Worm (Caenorhabditis elegans) whole organism, young adult: ENCODE results near the gene dgk-4.

ENCODE experiments used
- F22D6.2 ChIP-seq: sonication (generic microtip); optimal IDR thresholded peaks from 2 replicates; lab custom pipeline; 2016; ENCODE audit warnings: mild to moderate bottlenecking, missing genetic modification characterization, missing compliant biosample characterization
- F49E8.2 ChIP-seq: sonication (generic microtip); optimal IDR thresholded peaks from 3 replicates; lab custom pipeline; 2017; ENCODE audit warnings: missing genetic modification characterization, mild to moderate bottlenecking, missing compliant biosample characterization, antibody characterized with exemption, moderate library complexity; ENCODE audit not compliant: insufficient read depth
- F57A8.1 ChIP-seq: fragments of 200-800 bp; sonication (Bioruptor generic); optimal IDR thresholded peaks from 2 replicates; lab custom pipeline; 2018; ENCODE audit warnings: mild to moderate bottlenecking, missing genetic modification characterization, moderate library complexity, missing compliant biosample characterization
- T26A5.8 ChIP-seq: sonication (generic microtip); optimal IDR thresholded peaks from 2 replicates; lab custom pipeline; 2016; ENCODE audit warnings: missing genetic modification characterization, missing compliant biosample characterization
- Y53G8AR.9 ChIP-seq: fragments of 200-800 bp; sonication (Bioruptor generic); conservative IDR thresholded peaks from 2 replicates; pipeline ENCODE4 v1.3.6; 2022; ENCODE audit warnings: missing genetic modification reagents, missing genetic modification characterization, missing compliant biosample characterization
- Y67H2A.10 ChIP-seq: fragments of 200-800 bp; sonication (Bioruptor generic); conservative IDR thresholded peaks from 2 replicates; pipeline ENCODE4 v1.3.6; 2022; ENCODE audit warnings: missing genetic modification reagents, missing genetic modification characterization, missing compliant biosample characterization
- ccch-3 ChIP-seq: fragments of 200-800 bp; sonication (Bioruptor generic); optimal IDR thresholded peaks from 2 replicates; lab custom pipeline; 2018; ENCODE audit warnings: mild to moderate bottlenecking, missing genetic modification characterization, missing compliant biosample characterization
- cebp-1 ChIP-seq, 2 experiments: fragments of 200-800 bp in 1 of 2; sonication (Bioruptor generic) in 1 of 2; sonication (generic microtip) in 1 of 2; IDR thresholded peaks in 1 of 2; optimal IDR thresholded peaks in 1 of 2; 2 replicates each; pipeline versions ENCODE4 v1.3.6 to Lab custom; 2017 to 2022; ENCODE audit warnings: missing compliant biosample characterization in 2 of 2, missing genetic modification characterization in 2 of 2, mild to moderate bottlenecking in 1 of 2, missing genetic modification reagents in 1 of 2, moderate library complexity in 1 of 2
- cebp-2 ChIP-seq: fragments of 200-800 bp; sonication (Bioruptor generic); IDR thresholded peaks from 2 replicates; pipeline ENCODE4 v1.3.6; 2022; ENCODE audit warnings: missing genetic modification characterization, missing compliant biosample characterization
- ceh-27 ChIP-seq: fragments of 200-800 bp; sonication (Bioruptor generic); optimal IDR thresholded peaks from 2 replicates; lab custom pipeline; 2018; ENCODE audit warnings: mild to moderate bottlenecking, missing genetic modification characterization, moderate library complexity, missing compliant biosample characterization
- ceh-58 ChIP-seq: fragments of 200-800 bp; sonication (Bioruptor generic); IDR thresholded peaks from 2 replicates; pipeline ENCODE4 v1.3.6; 2022; ENCODE audit warnings: missing genetic modification characterization, missing compliant biosample characterization
- dox-1 ChIP-seq: fragments of 200-800 bp; sonication (Bioruptor generic); IDR thresholded peaks from 2 replicates; pipeline ENCODE4 v1.3.6; 2022; ENCODE audit warnings: missing genetic modification reagents, missing genetic modification characterization, missing compliant biosample characterization
- ekl-4 ChIP-seq: fragments of 200-800 bp; sonication (Bioruptor generic); IDR thresholded peaks from 2 replicates; pipeline ENCODE4 v1.3.6; 2022; ENCODE audit warnings: missing genetic modification reagents, missing genetic modification characterization, missing compliant biosample characterization
- ets-4 ChIP-seq: fragments of 200-800 bp; sonication (Bioruptor generic); optimal IDR thresholded peaks from 2 replicates; lab custom pipeline; 2018; ENCODE audit warnings: mild to moderate bottlenecking, missing genetic modification characterization, missing compliant biosample characterization
- fkh-3 ChIP-seq: sonication (generic microtip); optimal IDR thresholded peaks from 2 replicates; lab custom pipeline; 2016; ENCODE audit warnings: mild to moderate bottlenecking, missing genetic modification characterization, missing compliant biosample characterization
- hlh-12 ChIP-seq: sonication (generic microtip); optimal IDR thresholded peaks from 2 replicates; lab custom pipeline; 2016; ENCODE audit warnings: missing genetic modification characterization, missing compliant biosample characterization
- hlh-26 ChIP-seq: fragments of 200-800 bp; sonication (Bioruptor generic); conservative IDR thresholded peaks from 2 replicates; pipeline ENCODE4 v1.3.6; 2022; ENCODE audit warnings: missing genetic modification reagents, missing genetic modification characterization, missing compliant biosample characterization
- hmg-20 ChIP-seq: fragments of 200-800 bp; sonication (Bioruptor generic); IDR thresholded peaks from 2 replicates; pipeline ENCODE4 v1.3.6; 2022; ENCODE audit warnings: missing genetic modification reagents, missing genetic modification characterization, missing compliant biosample characterization
- let-607 ChIP-seq, 2 experiments: fragments of 200-800 bp in 1 of 2; sonication (Bioruptor generic) in 1 of 2; sonication (generic microtip) in 1 of 2; optimal IDR thresholded peaks; 2 replicates each; lab custom pipeline; 2016 to 2018; ENCODE audit warnings: mild to moderate bottlenecking in 2 of 2, missing compliant biosample characterization in 2 of 2, missing genetic modification characterization in 2 of 2, moderate library complexity in 2 of 2, missing genotype in 1 of 2
- lsy-27 ChIP-seq: sonication (generic microtip); optimal IDR thresholded peaks from 2 replicates; lab custom pipeline; 2017; ENCODE audit warnings: missing genetic modification characterization, mild to moderate bottlenecking, missing compliant biosample characterization, antibody characterized with exemption, missing genotype, borderline replicate concordance; ENCODE audit not compliant: insufficient read depth
- mcd-1 ChIP-seq: fragments of 200-800 bp; sonication (Bioruptor generic); IDR thresholded peaks from 2 replicates; pipeline ENCODE4 v1.3.6; 2022; ENCODE audit warnings: missing genetic modification reagents, missing genetic modification characterization, missing compliant biosample characterization
- mes-4 ChIP-seq: sonication (generic microtip); optimal IDR thresholded peaks from 2 replicates; lab custom pipeline; 2016; ENCODE audit warnings: missing genotype, missing genetic modification characterization, missing compliant biosample characterization
- nfya-1 ChIP-seq: sonication (generic microtip); optimal IDR thresholded peaks from 2 replicates; lab custom pipeline; 2017; ENCODE audit warnings: antibody characterized with exemption, missing compliant biosample characterization, missing genetic modification characterization, borderline replicate concordance; ENCODE audit not compliant: insufficient read depth
- nhr-27 ChIP-seq: fragments of 200-800 bp; sonication (Bioruptor generic); optimal IDR thresholded peaks from 2 replicates; lab custom pipeline; 2018; ENCODE audit warnings: mild to moderate bottlenecking, missing genetic modification characterization, moderate library complexity, missing compliant biosample characterization
- nhr-80 ChIP-seq: sonication (generic microtip); optimal IDR thresholded peaks from 2 replicates; lab custom pipeline; 2016; ENCODE audit warnings: missing genetic modification characterization, missing compliant biosample characterization
- rpc-1 ChIP-seq, 2 experiments: fragments of 150-350 bp in 1 of 2; sonication (generic microtip) in 1 of 2; optimal IDR thresholded peaks; 2 replicates each; lab custom pipeline; 2014 to 2018; ENCODE audit warnings: missing biosample characterization in 1 of 2, missing genetic modification characterization in 1 of 2, missing genetic modification reagents in 1 of 2, missing genotype in 1 of 2
- sdz-38 ChIP-seq: sonication (generic microtip); optimal IDR thresholded peaks from 2 replicates; lab custom pipeline; 2016; ENCODE audit warnings: missing genotype, missing genetic modification characterization, missing compliant biosample characterization
- sptf-2 ChIP-seq: fragments of 200-800 bp; sonication (Bioruptor generic); optimal IDR thresholded peaks from 2 replicates; lab custom pipeline; 2018; ENCODE audit warnings: mild to moderate bottlenecking, missing genetic modification characterization, missing compliant biosample characterization
- tbp1 ChIP-seq: fragments of 200-800 bp; sonication (Bioruptor generic); optimal IDR thresholded peaks from 2 replicates; lab custom pipeline; 2018; ENCODE audit warnings: mild to moderate bottlenecking, missing genetic modification characterization, missing compliant biosample characterization
- tlf-1 ChIP-seq: fragments of 200-800 bp; sonication (Bioruptor generic); optimal IDR thresholded peaks from 2 replicates; lab custom pipeline; 2018; ENCODE audit warnings: mild to moderate bottlenecking, missing genetic modification characterization, missing compliant biosample characterization
- unc-130 ChIP-seq: sonication (generic microtip); optimal IDR thresholded peaks from 2 replicates; lab custom pipeline; 2016; ENCODE audit warnings: missing genetic modification reagents, missing genetic modification characterization, missing compliant biosample characterization
- zfh-2 ChIP-seq: fragments of 200-800 bp; sonication (Bioruptor generic); conservative IDR thresholded peaks from 2 replicates; pipeline ENCODE4 v1.3.6; 2022; ENCODE audit warnings: missing genetic modification reagents, missing genetic modification characterization, missing compliant biosample characterization
- ztf-25 ChIP-seq: fragments of 200-800 bp; sonication (Bioruptor generic); IDR thresholded peaks from 2 replicates; pipeline ENCODE4 v1.3.6; 2022; ENCODE audit warnings: missing genetic modification reagents, missing genetic modification characterization, missing compliant biosample characterization
- ztf-26 ChIP-seq: sonication (generic microtip); optimal IDR thresholded peaks from 2 replicates; lab custom pipeline; 2017; ENCODE audit warnings: missing genetic modification characterization, missing compliant biosample characterization

Gene dgk-4

DNA sequence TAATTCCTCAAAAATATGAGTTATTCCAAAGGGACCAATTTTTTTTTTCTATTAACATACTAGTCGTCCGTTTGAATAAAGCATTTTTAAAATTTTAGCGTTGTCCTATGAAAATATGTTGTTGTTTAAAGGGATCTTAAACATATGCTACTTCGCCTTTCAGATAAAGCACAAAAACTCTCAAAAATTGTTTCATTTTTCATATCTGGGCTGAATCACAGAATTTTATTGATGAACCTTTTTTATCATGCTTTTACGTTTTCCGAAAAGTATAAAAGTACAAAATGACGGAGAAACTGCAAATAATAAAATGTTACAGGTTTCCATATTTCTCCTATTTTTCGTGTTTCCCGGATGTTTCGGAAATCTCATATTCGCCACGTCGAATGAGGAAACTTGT lies 35.4 kb upstream of the dgk-4 start, which contains the start of gene clec-181:
Gene clec-181, plus strand, starts transcription at position 301 of the 400 bp plus-strand sequence.
- TF ChIP-seq mes-4 (tag; lab: Kevin White, UChicago) (no peak), hlh-12 (tag; lab: Kevin White, UChicago) (no peak), cebp-1 (GFP tag; IDR thresholded peaks at IDR 0.05; lab: Robert Waterston, UW) (no peak), cebp-1 (tag; optimal IDR thresholded peaks at IDR 0.05; lab: Kevin White, UChicago) (no peak), Y53G8AR.9 (GFP tag; lab: Robert Waterston, UW) (no peak), dox-1 (no peak), nhr-27 (tag; lab: Kevin White, UChicago) (no peak), F22D6.2 (no peak), unc-130 (GFP tag; lab: Kevin White, UChicago) (no peak), mcd-1 (no peak), zfh-2 (GFP tag; lab: Robert Waterston, UW) (no peak), lsy-27 (tag; lab: Kevin White, UChicago) (no peak), cebp-2 (GFP tag; lab: Robert Waterston, UW) (no peak), tbp1 (GFP tag; lab: Kevin White, UChicago) (no peak), ekl-4 (GFP tag; lab: Robert Waterston, UW) (no peak), fkh-3 (tag; lab: Kevin White, UChicago) (no peak)

DNA sequence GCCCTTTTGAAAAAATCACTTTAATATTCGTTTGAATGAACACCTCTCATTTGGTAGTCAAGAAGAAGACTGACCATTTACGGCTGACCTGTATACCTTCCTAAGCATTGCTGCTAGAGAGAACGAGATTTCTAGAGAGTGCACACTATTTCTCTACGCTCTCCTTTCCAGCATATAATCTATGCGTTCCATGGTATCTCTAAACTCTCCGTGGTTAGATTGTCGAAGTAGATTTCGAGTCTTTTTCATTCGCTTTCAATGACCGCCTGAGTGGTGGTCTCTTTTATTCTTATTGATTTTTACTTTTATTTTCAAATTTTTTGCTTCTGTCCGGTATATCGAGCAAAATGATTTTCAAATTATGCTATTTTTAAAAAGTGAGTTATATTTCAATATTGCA lies 33.6 kb upstream of the dgk-4 start:
- no peak for TF ChIP-seq let-607 (tag; optimal IDR thresholded peaks at IDR 0.05; lab: Kevin White, UChicago)
- no peak for TF ChIP-seq hlh-26 (GFP tag; lab: Robert Waterston, UW)
- TF ChIP-seq nfya-1 (tag; lab: Kevin White, UChicago): no peak
- TF ChIP-seq ztf-26 (tag; lab: Kevin White, UChicago): no peak
- TF ChIP-seq tbp1 (GFP tag; lab: Kevin White, UChicago): no peak
- TF ChIP-seq F49E8.2 (tag; lab: Kevin White, UChicago): no peak
- no peak for TF ChIP-seq sdz-38 (tag; lab: Kevin White, UChicago)
- TF ChIP-seq tlf-1 (GFP tag; lab: Kevin White, UChicago): no peak
- TF ChIP-seq rpc-1 (optimal IDR thresholded peaks at IDR 0.05; lab: Kevin White, UChicago): no peak
- TF ChIP-seq rpc-1 (tag; optimal IDR thresholded peaks at IDR 0.05; lab: Kevin White, UChicago): no peak
- TF ChIP-seq Y53G8AR.9 (GFP tag; lab: Robert Waterston, UW): no peak
- no peak for TF ChIP-seq T26A5.8

DNA sequence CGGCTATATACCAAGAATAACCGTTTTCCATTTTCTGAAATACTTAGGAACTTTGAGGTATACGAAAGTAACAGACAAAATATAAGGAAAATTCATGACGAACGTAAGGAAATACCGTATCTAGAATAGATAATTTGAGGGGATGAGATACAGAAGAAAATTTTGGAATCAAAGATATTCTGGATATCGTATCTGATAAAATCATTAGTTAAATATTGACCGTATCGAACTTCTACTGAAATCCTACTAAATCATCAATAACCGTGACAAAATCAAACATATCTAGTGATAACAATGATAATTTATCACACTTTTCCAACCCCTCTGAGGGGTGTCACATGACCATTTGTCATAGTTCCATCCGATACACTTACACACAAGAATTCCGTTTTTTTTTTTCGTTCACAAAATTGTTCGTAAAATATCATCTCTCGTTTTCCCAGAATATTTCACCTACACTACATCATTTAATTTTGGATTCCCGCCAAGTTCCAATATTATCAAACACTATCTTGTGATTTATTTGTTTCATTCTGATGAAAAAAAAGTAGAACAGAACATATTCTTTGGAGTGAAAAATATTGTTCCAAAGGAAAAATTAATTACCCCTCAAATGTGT lies 30.3 kb upstream of the dgk-4 start, which contains the start of gene Y59H11AR.4:
Gene Y59H11AR.4, minus strand, starts transcription at position 51 of the 619 bp plus-strand sequence.
- TF ChIP-seq F49E8.2 (tag; lab: Kevin White, UChicago) (no peak), sdz-38 (tag; lab: Kevin White, UChicago) (no peak), F57A8.1 (GFP tag; lab: Kevin White, UChicago) (no peak), nhr-80 (tag; lab: Kevin White, UChicago) (no peak), ceh-27 (GFP tag; lab: Kevin White, UChicago) (no peak), ccch-3 (no peak), ztf-26 (tag; lab: Kevin White, UChicago) (no peak), ets-4 (GFP tag; lab: Kevin White, UChicago) (no peak), Y67H2A.10 (GFP tag; lab: Robert Waterston, UW) (no peak), ceh-58 (no peak), hmg-20 (GFP tag; lab: Robert Waterston, UW) (no peak), sptf-2 (no peak), zfh-2 (GFP tag; lab: Robert Waterston, UW) (no peak), rpc-1 (optimal IDR thresholded peaks at IDR 0.05; lab: Kevin White, UChicago) (no peak), rpc-1 (tag; optimal IDR thresholded peaks at IDR 0.05; lab: Kevin White, UChicago) (no peak), ztf-25 (GFP tag; lab: Robert Waterston, UW) (no peak)
